Fruit fly (Drosophila melanogaster) whole organism, embryonic: ENCODE data around the gene CG6415.

Experiments
- Bgb ChIP-seq: fragments of 200-800 bp; sonication (Bioruptor generic); IDR thresholded peaks from 2 replicates; pipeline ENCODE4 v1.3.6; 2022; ENCODE audit warnings: missing biosample characterization, missing genetic modification characterization; ENCODE audit not compliant: partially characterized antibody
- CG10654 ChIP-seq: fragments of 200-800 bp; sonication (Bioruptor generic); optimal IDR thresholded peaks from 2 replicates; lab custom pipeline; 2016; ENCODE audit warnings: missing biosample characterization, missing genetic modification characterization
- CG12659 ChIP-seq: fragments of 200-800 bp; sonication (Bioruptor generic); optimal IDR thresholded peaks from 3 replicates; lab custom pipeline; 2017; ENCODE audit warnings: mild to moderate bottlenecking, missing biosample characterization, missing genetic modification reagents, missing genetic modification characterization
- CG12769 ChIP-seq: fragments of 200-800 bp; sonication (Bioruptor generic); optimal IDR thresholded peaks from 2 replicates; lab custom pipeline; 2019; ENCODE audit warnings: missing biosample characterization, mild to moderate bottlenecking, missing genetic modification characterization, moderate library complexity
- CG13894 ChIP-seq: fragments of 200-800 bp; sonication (Bioruptor generic); optimal IDR thresholded peaks from 3 replicates; lab custom pipeline; 2018; ENCODE audit warnings: missing biosample characterization, mild to moderate bottlenecking, missing genetic modification characterization, moderate library complexity
- CG1647 ChIP-seq: fragments of 200-800 bp; sonication (Bioruptor generic); optimal IDR thresholded peaks from 3 replicates; lab custom pipeline; 2016; ENCODE audit warnings: missing biosample characterization, missing genetic modification characterization
- CG17359 ChIP-seq: fragments of 200-800 bp; sonication (Bioruptor generic); optimal IDR thresholded peaks from 3 replicates; lab custom pipeline; 2018; ENCODE audit warnings: missing biosample characterization, mild to moderate bottlenecking, missing genetic modification characterization, moderate library complexity
- CG17385 ChIP-seq: fragments of 200-800 bp; sonication (Bioruptor generic); optimal IDR thresholded peaks from 3 replicates; lab custom pipeline; 2018; ENCODE audit warnings: missing biosample characterization, mild to moderate bottlenecking, missing genetic modification characterization
- CG17612 ChIP-seq: fragments of 200-800 bp; sonication (Bioruptor generic); IDR thresholded peaks from 2 replicates; pipeline ENCODE4 v1.3.6; 2022; ENCODE audit warnings: missing biosample characterization, missing genetic modification characterization
- CG17802 ChIP-seq: fragments of 200-800 bp; sonication (Bioruptor generic); optimal IDR thresholded peaks from 2 replicates; lab custom pipeline; 2018; ENCODE audit warnings: missing biosample characterization, mild to moderate bottlenecking, missing genetic modification characterization, moderate library complexity
- CG18262 ChIP-seq: fragments of 200-800 bp; optimal IDR thresholded peaks from 3 replicates; lab custom pipeline; 2019; ENCODE audit warnings: missing biosample characterization, mild to moderate bottlenecking, missing genetic modification characterization, moderate library complexity
- CG31388 ChIP-seq: fragments of 200-800 bp; sonication (Bioruptor generic); optimal IDR thresholded peaks from 2 replicates; lab custom pipeline; 2016; ENCODE audit warnings: missing biosample characterization, missing genetic modification characterization
- CG33213 ChIP-seq: fragments of 200-800 bp; sonication (Bioruptor generic); optimal IDR thresholded peaks from 3 replicates; lab custom pipeline; 2016; ENCODE audit warnings: missing biosample characterization, missing genetic modification characterization
- CG34376 ChIP-seq: fragments of 200-800 bp; sonication (Bioruptor generic); optimal IDR thresholded peaks from 2 replicates; lab custom pipeline; 2018; ENCODE audit warnings: missing biosample characterization, mild to moderate bottlenecking, missing genetic modification characterization
- CG3847 ChIP-seq: fragments of 200-800 bp; sonication (Bioruptor generic); IDR thresholded peaks from 2 replicates; pipeline ENCODE4 v1.3.6; 2022; ENCODE audit warnings: missing biosample characterization, missing genetic modification characterization
- CG4282 ChIP-seq: fragments of 200-800 bp; sonication (Bioruptor generic); optimal IDR thresholded peaks from 2 replicates; lab custom pipeline; 2016; ENCODE audit warnings: missing biosample characterization, missing genetic modification characterization
- CG4617 ChIP-seq: fragments of 200-800 bp; sonication (Bioruptor generic); optimal IDR thresholded peaks from 3 replicates; lab custom pipeline; 2016; ENCODE audit warnings: missing biosample characterization, missing genetic modification characterization, borderline replicate concordance
- CG5245 ChIP-seq: fragments of 200-800 bp; sonication (Bioruptor generic); optimal IDR thresholded peaks from 3 replicates; lab custom pipeline; 2016; ENCODE audit warnings: missing biosample characterization, missing genetic modification characterization
- CG8089 ChIP-seq: fragments of 200-800 bp; sonication (Bioruptor generic); optimal IDR thresholded peaks from 3 replicates; lab custom pipeline; 2016; ENCODE audit warnings: missing biosample characterization, missing genetic modification characterization
- Chrac-16 ChIP-seq: fragments of 200-800 bp; sonication (Bioruptor generic); optimal IDR thresholded peaks from 3 replicates; lab custom pipeline; 2016; ENCODE audit warnings: missing biosample characterization, missing genetic modification characterization
- Dip2 ChIP-seq: fragments of 200-800 bp; sonication (Bioruptor generic); IDR thresholded peaks from 2 replicates; pipeline ENCODE4 v1.3.6; 2022; ENCODE audit warnings: missing biosample characterization, missing genetic modification characterization
- E2f1 ChIP-seq: fragments of 200-800 bp; sonication (Bioruptor generic); IDR thresholded peaks from 2 replicates; pipeline ENCODE4 v1.3.6; 2022; ENCODE audit warnings: missing biosample characterization, missing genetic modification characterization
- GATAe ChIP-seq: fragments of 200-800 bp; sonication (Bioruptor generic); conservative IDR thresholded peaks from 2 replicates; pipeline ENCODE4 v1.3.6; 2022; ENCODE audit warnings: missing biosample characterization, missing genetic modification characterization
- Lhr ChIP-seq: fragments of 200-800 bp; sonication (Bioruptor generic); optimal IDR thresholded peaks from 3 replicates; lab custom pipeline; 2017; ENCODE audit warnings: mild to moderate bottlenecking, missing biosample characterization, missing genetic modification reagents, missing genetic modification characterization
- Rfx ChIP-seq: fragments of 200-800 bp; sonication (Bioruptor generic); IDR thresholded peaks from 2 replicates; pipeline ENCODE4 v1.3.6; 2022; ENCODE audit warnings: missing biosample characterization, missing genetic modification characterization
- Rx ChIP-seq: fragments of 200-800 bp; sonication (Bioruptor generic); IDR thresholded peaks from 2 replicates; pipeline ENCODE4 v1.3.6; 2022; ENCODE audit warnings: missing biosample characterization, missing genetic modification characterization
- Ssrp ChIP-seq: fragments of 200-800 bp; sonication (Bioruptor generic); optimal IDR thresholded peaks from 2 replicates; lab custom pipeline; 2018; ENCODE audit warnings: missing biosample characterization, mild to moderate bottlenecking, missing genetic modification characterization, moderate library complexity
- ap ChIP-seq: fragments of 200-800 bp; sonication (Bioruptor generic); IDR thresholded peaks from 2 replicates; pipeline ENCODE4 v1.3.6; 2022; ENCODE audit warnings: missing biosample characterization, missing genetic modification characterization
- ara ChIP-seq: fragments of 200-800 bp; sonication (Bioruptor generic); IDR thresholded peaks from 2 replicates; pipeline ENCODE4 v1.3.6; 2022; ENCODE audit warnings: missing biosample characterization, missing genetic modification characterization
- bcd ChIP-seq: fragments of 200-800 bp; sonication (Bioruptor generic); optimal IDR thresholded peaks from 2 replicates; lab custom pipeline; 2017; ENCODE audit warnings: missing biosample characterization, mild to moderate bottlenecking, missing genetic modification characterization
- cad ChIP-seq: fragments of >200 bp; optimal IDR thresholded peaks from 2 replicates; lab custom pipeline; 2017; ENCODE audit warnings: missing biosample characterization, missing genetic modification characterization
- chn ChIP-seq: fragments of 200-800 bp; sonication (Bioruptor generic); optimal IDR thresholded peaks from 2 replicates; lab custom pipeline; 2016; ENCODE audit warnings: missing biosample characterization, missing genetic modification characterization
- cwo ChIP-seq: fragments of 200-800 bp; sonication (Bioruptor generic); optimal IDR thresholded peaks from 3 replicates; lab custom pipeline; 2017; ENCODE audit warnings: missing biosample characterization, missing genetic modification characterization, mild to moderate bottlenecking, moderate library complexity, missing genetic modification reagents
- esg ChIP-seq: fragments of 200-800 bp; sonication (Bioruptor generic); conservative IDR thresholded peaks from 2 replicates; pipeline ENCODE4 v1.3.6; 2022; ENCODE audit warnings: missing biosample characterization, missing genetic modification characterization
- exex ChIP-seq: fragments of 200-800 bp; sonication (Bioruptor generic); optimal IDR thresholded peaks from 4 replicates; lab custom pipeline; 2018; ENCODE audit warnings: missing biosample characterization, mild to moderate bottlenecking, missing genetic modification characterization, moderate library complexity
- ham ChIP-seq: fragments of 200-800 bp; sonication (Bioruptor generic); IDR thresholded peaks from 2 replicates; pipeline ENCODE4 v1.3.6; 2022; ENCODE audit warnings: missing biosample characterization, missing genetic modification characterization
- her ChIP-seq: fragments of 200-800 bp; sonication (Bioruptor generic); optimal IDR thresholded peaks from 2 replicates; lab custom pipeline; 2016; ENCODE audit warnings: missing biosample characterization, missing genetic modification characterization
- kay ChIP-seq: fragments of 200-800 bp; sonication (Bioruptor generic); optimal IDR thresholded peaks from 2 replicates; lab custom pipeline; 2016; ENCODE audit warnings: missing biosample characterization, missing genetic modification characterization
- ken ChIP-seq: fragments of 200-800 bp; sonication (Bioruptor generic); IDR thresholded peaks from 3 replicates; pipeline ENCODE4 v1.3.6; 2022; ENCODE audit warnings: missing biosample characterization, missing genetic modification characterization
- maf-S ChIP-seq: fragments of 200-800 bp; sonication (Bioruptor generic); optimal IDR thresholded peaks from 2 replicates; lab custom pipeline; 2016; ENCODE audit warnings: missing biosample characterization, missing genetic modification characterization
- mam ChIP-seq: fragments of 200-800 bp; sonication (Bioruptor generic); optimal IDR thresholded peaks from 3 replicates; lab custom pipeline; 2016; ENCODE audit warnings: missing biosample characterization, missing genetic modification characterization
- nau ChIP-seq: fragments of 200-800 bp; sonication (Bioruptor generic); optimal IDR thresholded peaks from 3 replicates; lab custom pipeline; 2017; ENCODE audit warnings: missing biosample characterization, mild to moderate bottlenecking, missing genetic modification characterization, missing genetic modification reagents
- nerfin-1 ChIP-seq: fragments of 200-800 bp; sonication (Bioruptor generic); optimal IDR thresholded peaks from 3 replicates; lab custom pipeline; 2019; ENCODE audit warnings: missing biosample characterization, mild to moderate bottlenecking, missing genetic modification characterization, moderate library complexity
- ranshi ChIP-seq: fragments of 200-800 bp; sonication (Bioruptor generic); IDR thresholded peaks from 2 replicates; pipeline ENCODE4 v1.3.6; 2022; ENCODE audit warnings: missing biosample characterization, missing genetic modification characterization
- row ChIP-seq: fragments of 200-800 bp; sonication (Bioruptor generic); IDR thresholded peaks from 3 replicates; pipeline ENCODE4 v1.3.6; 2022; ENCODE audit warnings: missing biosample characterization, missing genetic modification characterization
- sqz ChIP-seq: fragments of 200-800 bp; sonication (Bioruptor generic); optimal IDR thresholded peaks from 3 replicates; lab custom pipeline; 2018; ENCODE audit warnings: missing biosample characterization, mild to moderate bottlenecking, missing genetic modification characterization
- usp ChIP-seq: fragments of >200 bp; optimal IDR thresholded peaks from 2 replicates; lab custom pipeline; 2017; ENCODE audit warnings: missing biosample characterization, missing genetic modification characterization
- vvl ChIP-seq: fragments of 200-800 bp; sonication (Bioruptor generic); IDR thresholded peaks from 2 replicates; pipeline ENCODE4 v1.3.6; 2022; ENCODE audit warnings: missing biosample characterization, missing genetic modification characterization
- wdn ChIP-seq: fragments of 200-800 bp; sonication (Bioruptor generic); IDR thresholded peaks from 2 replicates; pipeline ENCODE4 v1.3.6; 2022; ENCODE audit warnings: missing biosample characterization, missing genetic modification characterization
- zfh2 ChIP-seq: fragments of 200-800 bp; sonication (Bioruptor generic); optimal IDR thresholded peaks from 2 replicates; lab custom pipeline; 2016; ENCODE audit warnings: missing biosample characterization, missing genetic modification characterization

CG6415 gene

DNA sequence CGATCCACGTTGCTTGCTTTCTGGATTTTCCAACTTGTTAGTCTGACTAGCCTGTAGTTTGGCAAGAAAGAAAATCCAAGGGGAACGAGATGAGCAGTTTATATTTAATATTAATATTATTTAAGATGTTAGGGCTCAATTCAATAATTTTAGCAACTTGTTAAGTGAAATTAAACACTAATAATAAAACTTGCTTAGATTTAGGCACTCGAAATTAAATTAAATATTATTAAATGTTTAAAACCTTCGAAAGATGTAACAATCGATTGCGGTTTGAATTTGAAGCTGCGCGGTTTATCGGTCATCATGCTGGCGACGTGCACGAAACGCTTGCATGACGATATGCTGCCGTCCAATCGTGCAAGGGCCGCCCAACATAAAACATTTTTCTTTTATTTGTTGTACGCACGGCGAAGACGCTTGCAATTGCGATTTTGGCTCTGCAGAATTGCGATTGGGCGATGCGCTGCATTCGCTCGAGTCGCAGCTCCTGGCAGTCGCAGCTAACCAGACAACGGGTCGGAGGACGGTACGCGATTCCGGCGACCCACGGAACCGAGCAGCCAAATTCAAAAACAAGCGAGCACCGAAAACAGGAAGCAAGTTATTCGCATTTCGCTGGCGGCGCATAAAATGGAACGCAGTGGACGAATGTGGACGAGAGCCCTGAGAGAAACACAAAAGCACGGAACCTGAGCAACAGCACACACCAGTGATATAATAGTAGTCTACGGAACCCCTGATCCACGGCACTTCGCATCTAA is 33.8 kb downstream of the CG6415 start, which contains the start of the genes Vha16-5 and CG12299 (continued):
- peak; percentile 98 for TF ChIP-seq ken (GFP tag; lab: Robert Waterston, UW)
- TF ChIP-seq usp (GFP tag; lab: Kevin White, UChicago) = no peak
- TF ChIP-seq CG12769 (tag; lab: Kevin White, UChicago) = no peak
- peak; percentile 92 for TF ChIP-seq CG1647 (GFP tag; lab: Kevin White, UChicago)
- peak; percentile 87 for TF ChIP-seq Rx (GFP tag; lab: Robert Waterston, UW)
- peak; percentile 88 for TF ChIP-seq CG5245 (GFP tag; lab: Kevin White, UChicago)
- TF ChIP-seq CG18262 = peak; percentile 63
- peak; percentile 80 for TF ChIP-seq Ssrp (tag; lab: Kevin White, UChicago)
- TF ChIP-seq Chrac-16 (GFP tag; lab: Kevin White, UChicago) = peak; percentile 85
- TF ChIP-seq Bgb (GFP tag; lab: Robert Waterston, UW) = peak; percentile 93
- TF ChIP-seq chn (GFP tag; lab: Kevin White, UChicago) = peak; percentile 93
- peak; percentile 72 for TF ChIP-seq bcd (GFP tag; lab: Kevin White, UChicago)
- TF ChIP-seq CG4617 = peak; percentile 78
- peak; percentile 74 for TF ChIP-seq mam (GFP tag; lab: Kevin White, UChicago)
- peak; percentile 85 for TF ChIP-seq CG10654 (GFP tag; lab: Kevin White, UChicago)
- TF ChIP-seq CG17612 (GFP tag; lab: Robert Waterston, UW) = peak; percentile 68; the same call in 1 of the 2 replicates
- TF ChIP-seq E2f1 (GFP tag; lab: Robert Waterston, UW) = peak; percentile 87
- TF ChIP-seq CG17385 (GFP tag; lab: Kevin White, UChicago) = peak; percentile 38
- no peak; the same call in 1 of the 2 replicates for TF ChIP-seq GATAe (GFP tag; lab: Robert Waterston, UW)
- peak; percentile 2 for TF ChIP-seq Lhr (GFP tag; lab: Kevin White, UChicago)
- no peak for TF ChIP-seq CG13894 (tag; lab: Kevin White, UChicago)
- TF ChIP-seq cwo (GFP tag; lab: Kevin White, UChicago) = no peak
- TF ChIP-seq exex = no peak
- peak; percentile 68 for TF ChIP-seq CG31388 (GFP tag; lab: Kevin White, UChicago)
- TF ChIP-seq Rfx (GFP tag; lab: Robert Waterston, UW) = peak; percentile 96
- TF ChIP-seq CG3847 (GFP tag; lab: Robert Waterston, UW) = peak; percentile 90
- TF ChIP-seq kay (GFP tag; lab: Kevin White, UChicago) = peak; percentile 59
- peak; percentile 81 for TF ChIP-seq CG8089
- no peak for TF ChIP-seq cad
- peak; percentile 82 for TF ChIP-seq ranshi
- peak; percentile 83 for TF ChIP-seq row (GFP tag; lab: Robert Waterston, UW)
- no peak for TF ChIP-seq Dip2 (GFP tag; lab: Robert Waterston, UW)
- peak; percentile 95 for TF ChIP-seq vvl
- TF ChIP-seq CG12659 (GFP tag; lab: Kevin White, UChicago) = peak; percentile 72
- no peak for TF ChIP-seq ham (GFP tag; lab: Robert Waterston, UW)
- peak; percentile 93 for TF ChIP-seq ara (GFP tag; lab: Robert Waterston, UW)
- peak; percentile 89 for TF ChIP-seq zfh2
- TF ChIP-seq CG34376 (GFP tag; lab: Kevin White, UChicago) = peak; percentile 44
- no peak for TF ChIP-seq nau (GFP tag; lab: Kevin White, UChicago)
- peak; percentile 92 for TF ChIP-seq CG33213 (GFP tag; lab: Kevin White, UChicago)
- TF ChIP-seq CG17802 (tag; lab: Kevin White, UChicago) = peak; percentile 70
- peak; percentile 87 for TF ChIP-seq her (GFP tag; lab: Kevin White, UChicago)
- TF ChIP-seq CG4282 = peak; percentile 93
- peak; percentile 77 for TF ChIP-seq ap (GFP tag; lab: Robert Waterston, UW)
- peak; percentile 70 for TF ChIP-seq wdn
- peak; percentile 81 for TF ChIP-seq maf-S (GFP tag; lab: Kevin White, UChicago)
- TF ChIP-seq esg (GFP tag; lab: Robert Waterston, UW) = peak; percentile 83
- TF ChIP-seq CG17359 (tag; lab: Kevin White, UChicago) = peak; percentile 79
- TF ChIP-seq nerfin-1 = peak; percentile 58
- TF ChIP-seq sqz (GFP tag; lab: Kevin White, UChicago) = no peak
